Worm (Caenorhabditis elegans): ENCODE data around the gene paa-1.

ce11 chrIII:5448177-5448576 is 2.4 kb upstream of the paa-1 start, which contains the start of gene skpt-1:
- TF ChIP-seq ZK546.5 (tag; optimal IDR thresholded peaks at IDR 0.05) (no peak), elt-3 (tag; optimal IDR thresholded peaks at IDR 0.05) (no peak), unc-39 (tag; optimal IDR thresholded peaks at IDR 0.05) (no peak)

Data from whole organism, L2 larva.